Worm (Caenorhabditis elegans) whole organism, L1 larva: Measurements from ENCODE around the gene lgc-5.

Experiments used
- C04F5.9 ChIP-seq: sonication (generic microtip); optimal IDR thresholded peaks from 2 replicates; lab custom pipeline; 2016; ENCODE audit warnings: missing genetic modification characterization, missing compliant biosample characterization
- C16A3.4 ChIP-seq: fragments of 150-350 bp; optimal IDR thresholded peaks from 2 replicates; lab custom pipeline; 2014; ENCODE audit warnings: missing biosample characterization, missing genetic modification characterization
- C34B4.2 ChIP-seq: sonication (generic microtip); optimal IDR thresholded peaks from 2 replicates; lab custom pipeline; 2017; ENCODE audit warnings: mild to moderate bottlenecking, missing genetic modification characterization, missing compliant biosample characterization
- aly-2 ChIP-seq: fragments of 150-350 bp; optimal IDR thresholded peaks from 2 replicates; lab custom pipeline; 2014; ENCODE audit warnings: missing biosample characterization, missing genetic modification characterization
- ceh-63 ChIP-seq: fragments of 200-800 bp; sonication (Bioruptor generic); optimal IDR thresholded peaks from 2 replicates; lab custom pipeline; 2018; ENCODE audit warnings: mild to moderate bottlenecking, missing genetic modification characterization, missing compliant biosample characterization
- ceh-8 ChIP-seq: fragments of 200-800 bp; sonication (Bioruptor generic); optimal IDR thresholded peaks from 2 replicates; lab custom pipeline; 2018; ENCODE audit warnings: mild to moderate bottlenecking, missing genetic modification characterization, moderate library complexity, missing compliant biosample characterization
- ceh-82 ChIP-seq, 3 experiments: fragments of 150-350 bp in 1 of 3; sonication (generic microtip) in 2 of 3; optimal IDR thresholded peaks; 2 replicates each; lab custom pipeline; 2014 to 2017; ENCODE audit warnings: missing biosample characterization in 3 of 3, missing genetic modification characterization in 3 of 3
- ceh-88 ChIP-seq: fragments of 200-800 bp; sonication (Bioruptor generic); IDR thresholded peaks from 2 replicates; pipeline ENCODE4 v1.3.6; 2022; ENCODE audit warnings: missing genetic modification characterization, missing compliant biosample characterization
- ceh-90 ChIP-seq: sonication (generic microtip); optimal IDR thresholded peaks from 2 replicates; lab custom pipeline; 2016; ENCODE audit warnings: missing genetic modification characterization, missing compliant biosample characterization
- egl-13 ChIP-seq: sonication (generic microtip); optimal IDR thresholded peaks from 2 replicates; lab custom pipeline; 2016; ENCODE audit warnings: missing genotype, missing genetic modification reagents, missing genetic modification characterization, missing compliant biosample characterization
- elt-2 ChIP-seq: sonication (generic microtip); optimal IDR thresholded peaks from 2 replicates; lab custom pipeline; 2016; ENCODE audit warnings: missing genetic modification characterization, mild to moderate bottlenecking, inconsistent platforms, missing compliant biosample characterization, missing genetic modification reagents
- elt-3 ChIP-seq, 6 experiments: fragments of 150-350 bp in 1 of 6; sonication (generic microtip); optimal IDR thresholded peaks; 2 replicates each; lab custom pipeline; 2017 to 2018; ENCODE audit warnings: missing biosample characterization in 6 of 6, missing genetic modification characterization in 6 of 6, inconsistent platforms in 1 of 6
- ets-5 ChIP-seq: fragments of 200-800 bp; sonication (Bioruptor generic); IDR thresholded peaks from 2 replicates; pipeline ENCODE4 v1.3.6; 2022; ENCODE audit warnings: missing genetic modification characterization, missing compliant biosample characterization
- fkh-4 ChIP-seq: sonication (generic microtip); optimal IDR thresholded peaks from 2 replicates; lab custom pipeline; 2016; ENCODE audit warnings: missing compliant biosample characterization, missing genetic modification characterization, borderline replicate concordance
- grh-1 ChIP-seq: fragments of 200-800 bp; sonication (Bioruptor generic); IDR thresholded peaks from 2 replicates; pipeline ENCODE4 v1.3.6; 2022; ENCODE audit warnings: missing genetic modification reagents, missing genetic modification characterization, missing compliant biosample characterization
- irx-1 ChIP-seq: sonication (generic microtip); optimal IDR thresholded peaks from 2 replicates; lab custom pipeline; 2016; ENCODE audit warnings: missing genetic modification characterization, missing compliant biosample characterization
- isw-1 ChIP-seq: fragments of 200-800 bp; sonication (Bioruptor generic); IDR thresholded peaks from 2 replicates; pipeline ENCODE4 v1.3.6; 2022; ENCODE audit warnings: missing genetic modification characterization, missing compliant biosample characterization
- lin-13 ChIP-seq: fragments of 150-350 bp; optimal IDR thresholded peaks from 2 replicates; lab custom pipeline; 2014; ENCODE audit warnings: missing biosample characterization, missing genetic modification reagents, missing genetic modification characterization
- lin-14 ChIP-seq: fragments of 200-800 bp; sonication (Bioruptor generic); optimal IDR thresholded peaks from 2 replicates; lab custom pipeline; 2018; ENCODE audit warnings: mild to moderate bottlenecking, missing genetic modification characterization, moderate library complexity, missing compliant biosample characterization
- lin-15B ChIP-seq: fragments of 150-350 bp; sonication (generic microtip); optimal IDR thresholded peaks from 3 replicates; lab custom pipeline; 2014; ENCODE audit warnings: missing biosample characterization, missing genetic modification characterization
- lin-35 ChIP-seq, 2 experiments: fragments of 150-350 bp; optimal IDR thresholded peaks; 2 replicates each; lab custom pipeline; 2014; ENCODE audit warnings: missing biosample characterization in 2 of 2, missing genetic modification characterization in 2 of 2, missing genetic modification reagents in 2 of 2
- lsy-2 ChIP-seq, 2 experiments: fragments of 150-350 bp; optimal IDR thresholded peaks; 2 replicates each; lab custom pipeline; 2014; ENCODE audit warnings: missing biosample characterization in 2 of 2, missing genetic modification characterization in 2 of 2
- mab-9 ChIP-seq: fragments of 200-800 bp; sonication (Bioruptor generic); IDR thresholded peaks from 2 replicates; pipeline ENCODE4 v1.3.6; 2022; ENCODE audit warnings: missing genetic modification reagents, missing genetic modification characterization, missing compliant biosample characterization
- mdl-1 ChIP-seq, 2 experiments: fragments of 150-350 bp; optimal IDR thresholded peaks; 2 replicates each; lab custom pipeline; 2014 to 2017; ENCODE audit warnings: missing biosample characterization in 2 of 2, missing genetic modification characterization in 2 of 2, inconsistent platforms in 1 of 2
- mef-2 ChIP-seq: fragments of 150-350 bp; optimal IDR thresholded peaks from 2 replicates; lab custom pipeline; 2014; ENCODE audit warnings: missing biosample characterization, missing genetic modification characterization
- mep-1 ChIP-seq: fragments of 150-350 bp; optimal IDR thresholded peaks from 2 replicates; lab custom pipeline; 2014; ENCODE audit warnings: missing biosample characterization, missing genetic modification characterization
- nhr-20 ChIP-seq: sonication (generic microtip); optimal IDR thresholded peaks from 2 replicates; lab custom pipeline; 2016; ENCODE audit warnings: mild to moderate bottlenecking, missing genetic modification characterization, missing compliant biosample characterization
- nhr-28 ChIP-seq: fragments of 150-350 bp; optimal IDR thresholded peaks from 2 replicates; lab custom pipeline; 2014; ENCODE audit warnings: missing biosample characterization, missing genetic modification characterization
- nhr-47 ChIP-seq: sonication (generic microtip); optimal IDR thresholded peaks from 2 replicates; lab custom pipeline; 2016; ENCODE audit warnings: mild to moderate bottlenecking, missing genetic modification characterization, moderate library complexity, missing compliant biosample characterization
- nhr-85 ChIP-seq: sonication (generic microtip); peaks from one replicate; lab custom pipeline; 2016; ENCODE audit warnings: missing genetic modification characterization, inconsistent platforms, missing compliant biosample characterization
- pag-3 ChIP-seq: sonication (generic microtip); optimal IDR thresholded peaks from 2 replicates; lab custom pipeline; 2017; ENCODE audit warnings: missing genetic modification characterization, mild to moderate bottlenecking, missing compliant biosample characterization, antibody characterized with exemption, borderline replicate concordance; ENCODE audit not compliant: insufficient read depth
- pax-3 ChIP-seq: fragments of 200-800 bp; sonication (Bioruptor generic); optimal IDR thresholded peaks from 2 replicates; lab custom pipeline; 2018; ENCODE audit warnings: mild to moderate bottlenecking, missing genetic modification characterization, moderate library complexity, missing compliant biosample characterization
- pqm-1 ChIP-seq: sonication (generic microtip); optimal IDR thresholded peaks from 3 replicates; lab custom pipeline; 2017; ENCODE audit warnings: missing biosample characterization, missing genetic modification characterization
- skn-1 ChIP-seq: fragments of 150-350 bp; optimal IDR thresholded peaks from 2 replicates; lab custom pipeline; 2014; ENCODE audit warnings: missing biosample characterization, missing genetic modification characterization
- snpc-4 ChIP-seq: fragments of 150-350 bp; optimal IDR thresholded peaks from 2 replicates; lab custom pipeline; 2014; ENCODE audit warnings: missing biosample characterization, missing genetic modification characterization
- snu-23 ChIP-seq: sonication (generic microtip); optimal IDR thresholded peaks from 2 replicates; lab custom pipeline; 2016; ENCODE audit warnings: missing genetic modification characterization, missing compliant biosample characterization
- tlp-1 ChIP-seq: fragments of 150-350 bp; optimal IDR thresholded peaks from 2 replicates; lab custom pipeline; 2014; ENCODE audit warnings: missing biosample characterization, missing genetic modification characterization
- unc-30 ChIP-seq: sonication (generic microtip); optimal IDR thresholded peaks from 2 replicates; lab custom pipeline; 2017; ENCODE audit warnings: missing biosample characterization, missing genetic modification characterization
- unc-86 ChIP-seq: sonication (generic microtip); optimal IDR thresholded peaks from 2 replicates; lab custom pipeline; 2016; ENCODE audit warnings: missing genetic modification characterization, missing compliant biosample characterization
- xbp-1 ChIP-seq: sonication (generic microtip); optimal IDR thresholded peaks from 2 replicates; lab custom pipeline; 2016; ENCODE audit warnings: missing genetic modification characterization, missing compliant biosample characterization
- ztf-11 ChIP-seq, 2 experiments: sonication (generic microtip); optimal IDR thresholded peaks; 2 replicates each; lab custom pipeline; 2016 to 2017; ENCODE audit warnings: missing genetic modification characterization in 2 of 2, missing biosample characterization in 1 of 2, missing compliant biosample characterization in 1 of 2
- ztf-4 ChIP-seq: fragments of 150-350 bp; optimal IDR thresholded peaks from 2 replicates; lab custom pipeline; 2014; ENCODE audit warnings: missing biosample characterization, missing genetic modification characterization

The lgc-5 gene

ce11 chrIV:8379278-8379677, 36.8 kb downstream of the lgc-5 start, which contains the start of gene nap-1 (continued):
- TF ChIP-seq aly-2 (tag; lab: Kevin White, UChicago): no peak
- peak; percentile 71 for TF ChIP-seq xbp-1 (tag; lab: Kevin White, UChicago)
- TF ChIP-seq isw-1: peak; percentile 59
- no peak for TF ChIP-seq nhr-28 (tag; lab: Kevin White, UChicago)
- peak; percentile 84 to 93 for TF ChIP-seq lsy-2 (tag; optimal IDR thresholded peaks at IDR 0.05; lab: Kevin White, UChicago)
- no peak for TF ChIP-seq grh-1
- TF ChIP-seq snpc-4 (tag; lab: Kevin White, UChicago): peak; percentile 52
- peak; percentile 71 for TF ChIP-seq nhr-85
- no peak for TF ChIP-seq C34B4.2 (tag; lab: Kevin White, UChicago)
- peak; percentile 41 for TF ChIP-seq pqm-1 (tag; lab: Kevin White, UChicago)
- peak; percentile 87 for TF ChIP-seq snu-23 (GFP tag; lab: Kevin White, UChicago)
- TF ChIP-seq mef-2: no peak
- TF ChIP-seq C16A3.4: peak; percentile 88
- peak; percentile 23 for TF ChIP-seq elt-2 (tag; lab: Kevin White, UChicago)
- TF ChIP-seq skn-1 (tag; lab: Kevin White, UChicago): peak; percentile 77
- no peak for TF ChIP-seq pax-3 (tag; lab: Kevin White, UChicago)
- TF ChIP-seq lin-15B (tag; lab: Kevin White, UChicago): peak; percentile 58
- no peak for TF ChIP-seq ceh-63 (GFP tag; lab: Kevin White, UChicago)
- TF ChIP-seq irx-1 (tag; lab: Kevin White, UChicago): no peak
- no peak for TF ChIP-seq fkh-4 (tag; lab: Kevin White, UChicago)
- peak; percentile 23 for TF ChIP-seq egl-13 (tag; lab: Kevin White, UChicago)
- no peak for TF ChIP-seq tlp-1 (tag; lab: Kevin White, UChicago)
- no peak for TF ChIP-seq mab-9 (GFP tag; lab: Robert Waterston, UW)
- no peak for TF ChIP-seq ztf-4
- peak; percentile 79 for TF ChIP-seq nhr-47 (tag; lab: Kevin White, UChicago)
- no peak for TF ChIP-seq ztf-11 (tag; optimal IDR thresholded peaks at IDR 0.05; lab: Kevin White, UChicago)
- no peak; the same call in 1 of the 2 replicates for TF ChIP-seq ceh-88 (GFP tag; lab: Robert Waterston, UW)
- TF ChIP-seq elt-3 (tag; optimal IDR thresholded peaks at IDR 0.05; lab: Kevin White, UChicago): peak in 2 of 6 experiments; percentile 21 to 78
- TF ChIP-seq ceh-8 (GFP tag; lab: Kevin White, UChicago): no peak
- no peak for TF ChIP-seq unc-30 (tag; lab: Kevin White, UChicago)
- TF ChIP-seq ets-5: no peak
- peak; percentile 74 for TF ChIP-seq mep-1
- TF ChIP-seq, all 84 proteins: peak for 42

ce11 chrIV:8379683-8380082, 37.2 kb downstream of the lgc-5 start, which contains the start of gene praf-3:
TSS of gene praf-3 (plus strand) at chrIV:8379983.
- TF ChIP-seq ceh-82 (tag; optimal IDR thresholded peaks at IDR 0.05; lab: Kevin White, UChicago) (no peak), lsy-2 (tag; optimal IDR thresholded peaks at IDR 0.05; lab: Kevin White, UChicago) (no peak), C04F5.9 (tag; lab: Kevin White, UChicago) (no peak), nhr-20 (no peak), pag-3 (tag; lab: Kevin White, UChicago) (no peak), ets-5 (no peak), mep-1 (no peak), nhr-28 (tag; lab: Kevin White, UChicago) (no peak), mdl-1 (tag; optimal IDR thresholded peaks at IDR 0.05; lab: Kevin White, UChicago) (no peak), ceh-88 (GFP tag; lab: Robert Waterston, UW) (no peak), unc-86 (tag; lab: Kevin White, UChicago) (no peak)

- TF ChIP-seq lin-35 (GFP tag; optimal IDR thresholded peaks at IDR 0.05; lab: Kevin White, UChicago) (peak in 1 of 2 experiments; percentile 27), snu-23 (GFP tag; lab: Kevin White, UChicago) (no peak), lin-14 (GFP tag; lab: Kevin White, UChicago) (peak; percentile 12), lin-13 (GFP tag; lab: Kevin White, UChicago) (no peak), nhr-28 (tag; lab: Kevin White, UChicago) (no peak), ceh-90 (no peak), elt-3 (tag; optimal IDR thresholded peaks at IDR 0.05; lab: Kevin White, UChicago) (no peak), ceh-8 (GFP tag; lab: Kevin White, UChicago) (no peak), ets-5 (no peak), pqm-1 (tag; lab: Kevin White, UChicago) (peak; percentile 75), elt-2 (tag; lab: Kevin White, UChicago) (peak; percentile 86), unc-30 (tag; lab: Kevin White, UChicago) (no peak)
These were observed 37.9 kb downstream of the lgc-5 start for ce11 chrIV:8380266-8380850.
